Worm (Caenorhabditis elegans) whole organism, L4 larva: Measurements from ENCODE around the gene meg-3.
A peak's percentile ranks its signal among the peaks of the same experiment; 100 is the strongest.
"Not testable (repeated sequence)": the region's sequence is repeated elsewhere in the genome, so short reads cannot be mapped to it uniquely, and the experiment has no call there.

Experiments used
- F10B5.3 ChIP-seq: sonication (generic microtip); optimal IDR thresholded peaks from 2 replicates; lab custom pipeline; 2016; ENCODE audit warnings: mild to moderate bottlenecking, missing genetic modification characterization, missing compliant biosample characterization
- F49E8.2 ChIP-seq: sonication (generic microtip); optimal IDR thresholded peaks from 2 replicates; lab custom pipeline; 2016; ENCODE audit warnings: missing compliant biosample characterization, mild to moderate bottlenecking, missing genetic modification characterization, borderline replicate concordance
- Y5F2A.4 ChIP-seq: fragments of 200-800 bp; sonication (Bioruptor generic); optimal IDR thresholded peaks from 2 replicates; lab custom pipeline; 2018; ENCODE audit warnings: mild to moderate bottlenecking, missing genetic modification characterization, missing compliant biosample characterization
- aha-1 ChIP-seq: fragments of 150-350 bp; peaks from one replicate; lab custom pipeline; 2014; ENCODE audit warnings: missing biosample characterization, missing genetic modification characterization
- ama-1 ChIP-seq: fragments of 150-350 bp; optimal IDR thresholded peaks from 2 replicates; lab custom pipeline; 2014; ENCODE audit warnings: inconsistent platforms, mixed read lengths
- ceh-44 ChIP-seq: fragments of 200-800 bp; sonication (Bioruptor generic); IDR thresholded peaks from 2 replicates; pipeline ENCODE4 v1.3.6; 2022; ENCODE audit warnings: missing genetic modification reagents, missing genetic modification characterization, missing compliant biosample characterization
- cey-2 ChIP-seq: sonication (generic microtip); optimal IDR thresholded peaks from 3 replicates; lab custom pipeline; 2017; ENCODE audit warnings: missing genetic modification characterization, mild to moderate bottlenecking, missing compliant biosample characterization, antibody characterized with exemption, borderline replicate concordance; ENCODE audit not compliant: insufficient read depth
- ctbp-1 ChIP-seq: fragments of 200-800 bp; sonication (Bioruptor generic); IDR thresholded peaks from 2 replicates; pipeline ENCODE4 v1.3.6; 2022; ENCODE audit warnings: missing genetic modification reagents, missing genetic modification characterization, missing compliant biosample characterization
- daf-16 ChIP-seq, 3 experiments: sonication (generic microtip); optimal IDR thresholded peaks; 2 replicates each; lab custom pipeline; 2016 to 2017; ENCODE audit warnings: missing genetic modification characterization in 3 of 3, missing genetic modification reagents in 3 of 3, mild to moderate bottlenecking in 2 of 3, missing compliant biosample characterization in 2 of 3, missing biosample characterization in 1 of 3, moderate library complexity in 1 of 3
- dmd-6 ChIP-seq: fragments of 200-800 bp; sonication (Bioruptor generic); IDR thresholded peaks from 2 replicates; pipeline ENCODE4 v1.3.6; 2022; ENCODE audit warnings: missing genetic modification reagents, missing genetic modification characterization, missing compliant biosample characterization
- duxl-1 ChIP-seq: sonication (generic microtip); optimal IDR thresholded peaks from 2 replicates; lab custom pipeline; 2016; ENCODE audit warnings: mild to moderate bottlenecking, missing genetic modification characterization, moderate library complexity, missing compliant biosample characterization; ENCODE audit not compliant: poor library complexity
- egl-43 ChIP-seq: fragments of 200-800 bp; sonication (Bioruptor generic); IDR thresholded peaks from 2 replicates; pipeline ENCODE4 v1.3.6; 2022; ENCODE audit warnings: missing genetic modification reagents, missing genetic modification characterization, missing compliant biosample characterization
- gei-8 ChIP-seq: fragments of 200-800 bp; sonication (Bioruptor generic); optimal IDR thresholded peaks from 2 replicates; lab custom pipeline; 2018; ENCODE audit warnings: mild to moderate bottlenecking, missing genetic modification characterization, missing compliant biosample characterization
- hlh-11 ChIP-seq: fragments of 200-800 bp; sonication (Bioruptor generic); optimal IDR thresholded peaks from 2 replicates; lab custom pipeline; 2018; ENCODE audit warnings: mild to moderate bottlenecking, missing genetic modification characterization, missing compliant biosample characterization
- lin-13 ChIP-seq: fragments of 150-350 bp; optimal IDR thresholded peaks from 2 replicates; lab custom pipeline; 2014; ENCODE audit warnings: missing biosample characterization, missing genetic modification reagents, missing genetic modification characterization
- lin-29 ChIP-seq: fragments of 200-800 bp; sonication (Bioruptor generic); IDR thresholded peaks from 2 replicates; pipeline ENCODE4 v1.3.6; 2022; ENCODE audit warnings: missing genetic modification reagents, missing genetic modification characterization, missing compliant biosample characterization
- lin-38 ChIP-seq: fragments of 200-800 bp; sonication (Bioruptor generic); IDR thresholded peaks from 2 replicates; pipeline ENCODE4 v1.3.6; 2022; ENCODE audit warnings: missing genetic modification reagents, missing genetic modification characterization, missing compliant biosample characterization
- mes-2 ChIP-seq: sonication (generic microtip); optimal IDR thresholded peaks from 2 replicates; lab custom pipeline; 2016; ENCODE audit warnings: missing genotype, mild to moderate bottlenecking, missing genetic modification characterization, missing compliant biosample characterization; ENCODE audit not compliant: poor library complexity, severe bottlenecking
- mxl-2 ChIP-seq: fragments of 200-800 bp; sonication (Bioruptor generic); conservative IDR thresholded peaks from 2 replicates; pipeline ENCODE4 v1.3.6; 2022; ENCODE audit warnings: missing genetic modification reagents, missing genetic modification characterization, missing compliant biosample characterization
- nhr-102 ChIP-seq: sonication (generic microtip); optimal IDR thresholded peaks from 2 replicates; lab custom pipeline; 2016; ENCODE audit warnings: mild to moderate bottlenecking, missing genetic modification characterization, moderate library complexity, missing compliant biosample characterization
- nhr-237 ChIP-seq: sonication (generic microtip); optimal IDR thresholded peaks from 2 replicates; lab custom pipeline; 2017; ENCODE audit warnings: missing biosample characterization, missing genetic modification characterization
- nhr-28 ChIP-seq: fragments of 150-350 bp; optimal IDR thresholded peaks from 2 replicates; lab custom pipeline; 2014; ENCODE audit warnings: missing biosample characterization, missing genetic modification characterization
- nhr-6 ChIP-seq: fragments of 150-350 bp; optimal IDR thresholded peaks from 2 replicates; lab custom pipeline; 2014; ENCODE audit warnings: missing biosample characterization, missing genetic modification characterization
- php-3 ChIP-seq: fragments of 200-800 bp; sonication (Bioruptor generic); IDR thresholded peaks from 2 replicates; pipeline ENCODE4 v1.3.6; 2022; ENCODE audit warnings: missing genetic modification reagents, missing genetic modification characterization, missing compliant biosample characterization
- rbr-2 ChIP-seq: sonication (generic microtip); optimal IDR thresholded peaks from 2 replicates; lab custom pipeline; 2016; ENCODE audit warnings: missing genotype, missing genetic modification characterization, missing compliant biosample characterization
- saeg-2 ChIP-seq: fragments of 200-800 bp; sonication (Bioruptor generic); IDR thresholded peaks from 2 replicates; pipeline ENCODE4 v1.3.6; 2022; ENCODE audit warnings: missing genetic modification reagents, missing genetic modification characterization, missing compliant biosample characterization
- tra-1 ChIP-seq: fragments of 200-800 bp; sonication (Bioruptor generic); IDR thresholded peaks from 2 replicates; pipeline ENCODE4 v1.3.6; 2022; ENCODE audit warnings: missing genetic modification reagents, missing genetic modification characterization, missing compliant biosample characterization
- vab-7 ChIP-seq: fragments of 200-800 bp; sonication (Bioruptor generic); IDR thresholded peaks from 2 replicates; pipeline ENCODE4 v1.3.6; 2022; ENCODE audit warnings: missing genetic modification reagents, missing genetic modification characterization, missing compliant biosample characterization
- zag-1 ChIP-seq: fragments of 150-350 bp; optimal IDR thresholded peaks from 2 replicates; lab custom pipeline; 2014; ENCODE audit warnings: missing biosample characterization, missing genetic modification characterization
- zfp-3 ChIP-seq: fragments of 200-800 bp; sonication (Bioruptor generic); conservative IDR thresholded peaks from 2 replicates; pipeline ENCODE4 v1.3.6; 2022; ENCODE audit warnings: missing genetic modification reagents, missing genetic modification characterization, missing compliant biosample characterization

The meg-3 gene

DNA sequence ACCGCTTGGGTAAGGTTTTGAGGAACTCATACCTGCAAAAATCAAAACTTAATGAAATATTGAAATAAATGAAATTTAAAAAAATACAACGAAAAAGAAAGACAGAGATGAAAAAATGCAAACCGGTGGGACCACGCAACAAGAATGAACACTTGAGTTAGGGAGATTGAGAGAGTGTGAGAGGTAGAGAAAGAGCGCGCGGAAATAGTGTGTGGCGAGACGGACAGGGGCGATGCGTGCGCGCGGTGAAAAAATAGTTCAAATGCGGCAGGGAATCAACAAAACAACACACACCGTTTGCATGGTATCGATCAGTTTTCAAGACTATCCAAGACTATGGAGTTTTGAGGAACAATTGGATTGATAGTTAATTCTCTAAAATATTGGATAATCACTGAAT, at the start of gene meg-3:
meg-3 (minus strand) TSS at position 32 of the 400 bp plus-strand sequence.
- TF ChIP-seq daf-16 (GFP tag; optimal IDR thresholded peaks at IDR 0.05; lab: Kevin White, UChicago) (peak in 1 of 2 experiments; percentile 26), daf-16 (tag; optimal IDR thresholded peaks at IDR 0.05; lab: Kevin White, UChicago) (no peak), saeg-2 (no peak), F10B5.3 (tag; lab: Kevin White, UChicago) (no peak), duxl-1 (tag; lab: Kevin White, UChicago) (peak; percentile 99)

ce11 chrX:2035172-2035571, 45.8 kb upstream of the meg-3 start, which contains the start of gene ergi-1:
ergi-1 (minus strand) TSS chrX:2035272.
- no peak for TF ChIP-seq vab-7 (GFP tag; lab: Robert Waterston, UW)
- no peak for TF ChIP-seq cey-2 (tag; lab: Kevin White, UChicago)
- TF ChIP-seq nhr-6: no peak
- no peak for TF ChIP-seq lin-38 (GFP tag; lab: Robert Waterston, UW)
- no peak for TF ChIP-seq lin-13 (GFP tag; lab: Kevin White, UChicago)
- no peak for TF ChIP-seq mxl-2 (GFP tag; lab: Robert Waterston, UW)
- no peak for TF ChIP-seq rbr-2 (tag; lab: Kevin White, UChicago)
- TF ChIP-seq F49E8.2 (tag; lab: Kevin White, UChicago): no peak
- no peak for TF ChIP-seq zfp-3 (GFP tag; lab: Robert Waterston, UW)

- TF ChIP-seq lin-38 (GFP tag; lab: Robert Waterston, UW): no peak
- no peak for TF ChIP-seq gei-8
- TF ChIP-seq nhr-28 (tag; lab: Kevin White, UChicago): peak; percentile 36
- TF ChIP-seq, all 104 proteins: peak for 1
These were observed 42.0 kb upstream of the meg-3 start, which contains the start of gene Y102A11A.5 for ce11 chrX:2031414-2031813. Y102A11A.5 (minus strand) TSS chrX:2031588.

DNA sequence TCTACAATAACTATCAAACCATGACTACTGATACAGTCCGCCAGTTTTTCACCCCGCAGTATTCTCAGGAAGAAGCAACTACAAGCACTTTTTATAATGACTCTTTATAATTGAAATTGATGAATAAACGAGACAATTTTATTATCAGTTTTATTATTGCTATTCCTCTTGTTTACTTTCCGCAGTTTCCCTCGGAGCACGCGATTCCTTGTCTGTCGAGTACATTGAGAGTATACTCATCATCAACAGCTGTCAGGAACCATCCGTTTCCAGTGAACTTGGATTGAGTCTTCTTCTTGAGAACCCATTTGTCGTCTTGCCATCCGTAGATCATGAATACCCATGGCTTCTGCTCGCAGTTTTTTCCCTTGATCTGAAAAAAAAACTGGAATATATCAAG, 41.5 kb upstream of the meg-3 start:
- no peak for TF ChIP-seq ceh-44 (GFP tag; lab: Robert Waterston, UW)
- no peak for TF ChIP-seq ama-1
- no peak for TF ChIP-seq nhr-102
- no peak for TF ChIP-seq daf-16 (GFP tag; optimal IDR thresholded peaks at IDR 0.05; lab: Kevin White, UChicago)
- peak; percentile 93 for TF ChIP-seq daf-16 (tag; optimal IDR thresholded peaks at IDR 0.05; lab: Kevin White, UChicago)
- no peak for TF ChIP-seq zag-1 (tag; lab: Kevin White, UChicago)
- no peak for TF ChIP-seq nhr-237 (tag; lab: Kevin White, UChicago)
- TF ChIP-seq php-3: 0 out of 2 replicates have a peak, but pooled peaks have one; percentile 12
- no peak for TF ChIP-seq egl-43 (GFP tag; lab: Robert Waterston, UW)
- no peak for TF ChIP-seq mes-2 (tag; lab: Kevin White, UChicago)
- TF ChIP-seq aha-1 (tag; lab: Kevin White, UChicago): peak; percentile 34
- TF ChIP-seq, all 104 proteins: peak for 3

ce11 chrX:2026342-2026741, 36.9 kb upstream of the meg-3 start, which contains the start of gene Y102A11A.2:
Y102A11A.2 (plus strand) TSS chrX:2026642.
- TF ChIP-seq ctbp-1 (GFP tag; lab: Robert Waterston, UW); Y5F2A.4 (GFP tag; lab: Kevin White, UChicago); lin-29 (GFP tag; lab: Robert Waterston, UW): not testable (repeated sequence)

- not testable (repeated sequence) for TF ChIP-seq daf-16 (GFP tag; optimal IDR thresholded peaks at IDR 0.05; lab: Kevin White, UChicago)
- TF ChIP-seq daf-16 (tag; optimal IDR thresholded peaks at IDR 0.05; lab: Kevin White, UChicago) (peak; percentile 28), hlh-11 (peak; percentile 10), tra-1 (peak; percentile 64; the same call in 1 of the 2 replicates), dmd-6 (peak; percentile 71), php-3 (peak; percentile 67; the same call in 1 of the 2 replicates)
These were observed 36.0 kb upstream of the meg-3 start for ce11 chrX:2025405-2025804.
